Fruit fly (Drosophila melanogaster) whole organism, embryonic: ENCODE results near the gene Pvr.

Experiments
- Blimp-1 ChIP-seq: fragments of 200-800 bp; sonication (Bioruptor generic); optimal IDR thresholded peaks from 3 replicates; lab custom pipeline; 2018; ENCODE audit warnings: missing biosample characterization, missing genetic modification characterization, mild to moderate bottlenecking, moderate library complexity, missing genetic modification reagents
- CG11560 ChIP-seq: fragments of 200-800 bp; sonication (Bioruptor generic); IDR thresholded peaks from 3 replicates; pipeline ENCODE4 v1.3.6; 2022; ENCODE audit warnings: missing biosample characterization, missing genetic modification characterization
- CG13296 ChIP-seq: fragments of 200-800 bp; sonication (Bioruptor generic); optimal IDR thresholded peaks from 3 replicates; lab custom pipeline; 2018; ENCODE audit warnings: missing biosample characterization, mild to moderate bottlenecking, missing genetic modification characterization
- CG16815 ChIP-seq: fragments of 200-800 bp; sonication (Bioruptor generic); optimal IDR thresholded peaks from 3 replicates; lab custom pipeline; 2017; ENCODE audit warnings: missing biosample characterization, mild to moderate bottlenecking, missing genetic modification characterization
- CG17361 ChIP-seq: fragments of 200-800 bp; sonication (Bioruptor generic); IDR thresholded peaks from 3 replicates; pipeline ENCODE4 v1.3.6; 2022; ENCODE audit warnings: missing biosample characterization, missing genetic modification characterization
- CG17612 ChIP-seq: fragments of 200-800 bp; sonication (Bioruptor generic); IDR thresholded peaks from 2 replicates; pipeline ENCODE4 v1.3.6; 2022; ENCODE audit warnings: missing biosample characterization, missing genetic modification characterization
- CG2199 ChIP-seq: fragments of 200-800 bp; sonication (Bioruptor generic); IDR thresholded peaks from 3 replicates; pipeline ENCODE4 v1.3.6; 2022; ENCODE audit warnings: missing biosample characterization, missing genetic modification characterization
- CG2875 ChIP-seq: fragments of 200-800 bp; sonication (Bioruptor generic); optimal IDR thresholded peaks from 2 replicates; lab custom pipeline; 2017; ENCODE audit warnings: missing biosample characterization, mild to moderate bottlenecking, missing genetic modification characterization, missing genetic modification reagents
- CG32532 ChIP-seq: fragments of 200-800 bp; sonication (Bioruptor generic); IDR thresholded peaks from 2 replicates; pipeline ENCODE4 v1.3.6; 2022; ENCODE audit warnings: missing biosample characterization, missing genetic modification characterization
- CG3726 ChIP-seq: fragments of 200-800 bp; sonication (Bioruptor generic); IDR thresholded peaks from 3 replicates; pipeline ENCODE4, ENCODE4 v1.3.6; 2022; ENCODE audit warnings: missing biosample characterization, missing genetic modification characterization
- CG4282 ChIP-seq: fragments of 200-800 bp; sonication (Bioruptor generic); optimal IDR thresholded peaks from 2 replicates; lab custom pipeline; 2016; ENCODE audit warnings: missing biosample characterization, missing genetic modification characterization
- CG4360 ChIP-seq: fragments of 200-800 bp; sonication (Bioruptor generic); IDR thresholded peaks from 2 replicates; pipeline ENCODE4 v1.3.6; 2022; ENCODE audit warnings: missing biosample characterization, missing genetic modification characterization
- CG6689 ChIP-seq: fragments of 200-800 bp; sonication (Bioruptor generic); IDR thresholded peaks from 2 replicates; pipeline ENCODE4 v1.3.6; 2022; ENCODE audit warnings: missing biosample characterization, missing genetic modification characterization
- CG7271 ChIP-seq: fragments of 200-800 bp; sonication (Bioruptor generic); optimal IDR thresholded peaks from 2 replicates; lab custom pipeline; 2018; ENCODE audit warnings: missing biosample characterization, mild to moderate bottlenecking, missing genetic modification characterization, moderate library complexity
- Dp ChIP-seq: fragments of 200-800 bp; sonication (Bioruptor generic); optimal IDR thresholded peaks from 2 replicates; lab custom pipeline; 2018; ENCODE audit warnings: missing biosample characterization, mild to moderate bottlenecking, missing genetic modification characterization, moderate library complexity
- E2f2 ChIP-seq: fragments of 200-800 bp; sonication (Bioruptor generic); IDR thresholded peaks from 2 replicates; pipeline ENCODE4 v1.3.6; 2022; ENCODE audit warnings: missing biosample characterization, missing genetic modification characterization
- ERR ChIP-seq: fragments of 200-800 bp; sonication (Bioruptor generic); optimal IDR thresholded peaks from 2 replicates; lab custom pipeline; 2016; ENCODE audit warnings: missing biosample characterization, missing genetic modification characterization
- Gsc ChIP-seq: fragments of 200-800 bp; sonication (Bioruptor generic); IDR thresholded peaks from 2 replicates; pipeline ENCODE4 v1.3.6; 2022; ENCODE audit warnings: missing biosample characterization, missing genetic modification characterization
- Gug ChIP-seq: fragments of 200-800 bp; sonication (Bioruptor generic); IDR thresholded peaks from 4 replicates; pipeline ENCODE4 v1.3.6; 2022; ENCODE audit warnings: missing biosample characterization, missing genetic modification characterization
- HmgD ChIP-seq: fragments of 200-800 bp; sonication (Bioruptor generic); optimal IDR thresholded peaks from 3 replicates; lab custom pipeline; 2016; ENCODE audit warnings: missing biosample characterization, missing genetic modification characterization
- Jarid2 ChIP-seq: fragments of 200-800 bp; sonication (Bioruptor generic); optimal IDR thresholded peaks from 3 replicates; lab custom pipeline; 2017; ENCODE audit warnings: mild to moderate bottlenecking, missing biosample characterization, missing genetic modification reagents, missing genetic modification characterization
- Rx ChIP-seq: fragments of 200-800 bp; sonication (Bioruptor generic); IDR thresholded peaks from 2 replicates; pipeline ENCODE4 v1.3.6; 2022; ENCODE audit warnings: missing biosample characterization, missing genetic modification characterization
- Six4 ChIP-seq: fragments of 200-800 bp; sonication (Bioruptor generic); optimal IDR thresholded peaks from 2 replicates; lab custom pipeline; 2016; ENCODE audit warnings: missing biosample characterization, missing genetic modification characterization
- bcd ChIP-seq: fragments of 200-800 bp; sonication (Bioruptor generic); optimal IDR thresholded peaks from 2 replicates; lab custom pipeline; 2017; ENCODE audit warnings: missing biosample characterization, mild to moderate bottlenecking, missing genetic modification characterization
- chm ChIP-seq: fragments of 200-800 bp; sonication (Bioruptor generic); IDR thresholded peaks from 2 replicates; pipeline ENCODE4 v1.3.6; 2022; ENCODE audit warnings: missing biosample characterization, missing genetic modification characterization
- crol ChIP-seq: fragments of 200-800 bp; sonication (Bioruptor generic); IDR thresholded peaks from 2 replicates; pipeline ENCODE4 v1.3.6; 2022; ENCODE audit warnings: missing biosample characterization, missing genetic modification characterization
- dan ChIP-seq: fragments of 200-800 bp; sonication (Bioruptor generic); IDR thresholded peaks from 2 replicates; pipeline ENCODE4 v1.3.6; 2022; ENCODE audit warnings: missing biosample characterization, missing genetic modification characterization
- dmrt11E ChIP-seq: fragments of 200-800 bp; sonication (Bioruptor generic); optimal IDR thresholded peaks from 3 replicates; lab custom pipeline; 2018; ENCODE audit warnings: missing biosample characterization, mild to moderate bottlenecking, missing genetic modification characterization, moderate library complexity
- dmrt99B ChIP-seq: fragments of 200-800 bp; sonication (Bioruptor generic); optimal IDR thresholded peaks from 2 replicates; lab custom pipeline; 2018; ENCODE audit warnings: missing biosample characterization, mild to moderate bottlenecking, missing genetic modification characterization, moderate library complexity
- dpn ChIP-seq, 2 experiments: fragments of 200-800 bp; sonication (Bioruptor generic); optimal IDR thresholded peaks; 3 replicates each; lab custom pipeline; 2016; ENCODE audit warnings: missing biosample characterization in 2 of 2, missing genetic modification characterization in 2 of 2
- ems ChIP-seq: fragments of 200-800 bp; sonication (Bioruptor generic); optimal IDR thresholded peaks from 3 replicates; lab custom pipeline; 2016; ENCODE audit warnings: missing biosample characterization, missing genetic modification characterization
- esg ChIP-seq: fragments of 200-800 bp; sonication (Bioruptor generic); conservative IDR thresholded peaks from 2 replicates; pipeline ENCODE4 v1.3.6; 2022; ENCODE audit warnings: missing biosample characterization, missing genetic modification characterization
- eyg ChIP-seq: fragments of 200-800 bp; sonication (Bioruptor generic); optimal IDR thresholded peaks from 3 replicates; lab custom pipeline; 2016; ENCODE audit warnings: missing biosample characterization, missing genetic modification characterization
- fd64A ChIP-seq: fragments of 200-800 bp; sonication (Bioruptor generic); optimal IDR thresholded peaks from 3 replicates; lab custom pipeline; 2018; ENCODE audit warnings: missing biosample characterization, mild to moderate bottlenecking, missing genetic modification characterization
- fd96Cb ChIP-seq: fragments of 200-800 bp; sonication (Bioruptor generic); optimal IDR thresholded peaks from 2 replicates; lab custom pipeline; 2018; ENCODE audit warnings: missing biosample characterization, mild to moderate bottlenecking, missing genetic modification characterization, moderate library complexity
- fu2 ChIP-seq: fragments of 200-800 bp; sonication (Bioruptor generic); optimal IDR thresholded peaks from 2 replicates; lab custom pipeline; 2016; ENCODE audit warnings: missing biosample characterization, missing genetic modification characterization
- gcm ChIP-seq: fragments of 200-800 bp; sonication (Bioruptor generic); optimal IDR thresholded peaks from 2 replicates; lab custom pipeline; 2019; ENCODE audit warnings: missing biosample characterization, mild to moderate bottlenecking, missing genetic modification characterization, moderate library complexity
- hth ChIP-seq: fragments of >200 bp; optimal IDR thresholded peaks from 2 replicates; lab custom pipeline; 2017; ENCODE audit warnings: inconsistent platforms
- insv ChIP-seq, 2 experiments: fragments of 200-800 bp; sonication (Bioruptor generic); optimal IDR thresholded peaks; 3 replicates each; lab custom pipeline; 2016 to 2018; ENCODE audit warnings: missing biosample characterization in 2 of 2, missing genetic modification characterization in 2 of 2
- jing ChIP-seq: fragments of 200-800 bp; sonication (Bioruptor generic); optimal IDR thresholded peaks from 2 replicates; lab custom pipeline; 2018; ENCODE audit warnings: missing biosample characterization, mild to moderate bottlenecking, missing genetic modification characterization
- kah ChIP-seq: fragments of 200-800 bp; sonication (Bioruptor generic); optimal IDR thresholded peaks from 2 replicates; lab custom pipeline; 2018; ENCODE audit warnings: missing biosample characterization, mild to moderate bottlenecking, missing genetic modification characterization
- lbe ChIP-seq: fragments of 200-800 bp; sonication (Bioruptor generic); optimal IDR thresholded peaks from 2 replicates; lab custom pipeline; 2016; ENCODE audit warnings: missing biosample characterization, mild to moderate bottlenecking, missing genetic modification characterization
- nerfin-2 ChIP-seq: fragments of 200-800 bp; sonication (Bioruptor generic); IDR thresholded peaks from 2 replicates; pipeline ENCODE4 v1.3.6; 2022; ENCODE audit warnings: missing biosample characterization, missing genetic modification characterization; ENCODE audit not compliant: partially characterized antibody
- nmo ChIP-seq: fragments of 200-800 bp; sonication (Bioruptor generic); optimal IDR thresholded peaks from 2 replicates; lab custom pipeline; 2018; ENCODE audit warnings: missing biosample characterization, mild to moderate bottlenecking, missing genetic modification characterization, moderate library complexity
- nom ChIP-seq: fragments of 200-800 bp; sonication (Bioruptor generic); optimal IDR thresholded peaks from 2 replicates; lab custom pipeline; 2017; ENCODE audit warnings: missing biosample characterization, missing genetic modification characterization, mild to moderate bottlenecking, moderate library complexity, missing genetic modification reagents
- odd ChIP-seq: fragments of 200-800 bp; sonication (Bioruptor generic); optimal IDR thresholded peaks from 2 replicates; lab custom pipeline; 2017; ENCODE audit warnings: missing biosample characterization, mild to moderate bottlenecking, missing genetic modification characterization
- row ChIP-seq: fragments of 200-800 bp; sonication (Bioruptor generic); IDR thresholded peaks from 3 replicates; pipeline ENCODE4 v1.3.6; 2022; ENCODE audit warnings: missing biosample characterization, missing genetic modification characterization
- run ChIP-seq: fragments of 200-800 bp; sonication (Bioruptor generic); optimal IDR thresholded peaks from 3 replicates; lab custom pipeline; 2018; ENCODE audit warnings: missing biosample characterization, mild to moderate bottlenecking, missing genetic modification characterization
- slp2 ChIP-seq: fragments of 200-800 bp; sonication (Bioruptor generic); optimal IDR thresholded peaks from 2 replicates; lab custom pipeline; 2016; ENCODE audit warnings: missing biosample characterization, missing genetic modification characterization
- sug ChIP-seq: fragments of 200-800 bp; optimal IDR thresholded peaks from 2 replicates; lab custom pipeline; 2019; ENCODE audit warnings: missing biosample characterization, mild to moderate bottlenecking, missing genetic modification characterization, moderate library complexity

Pvr gene

DNA sequence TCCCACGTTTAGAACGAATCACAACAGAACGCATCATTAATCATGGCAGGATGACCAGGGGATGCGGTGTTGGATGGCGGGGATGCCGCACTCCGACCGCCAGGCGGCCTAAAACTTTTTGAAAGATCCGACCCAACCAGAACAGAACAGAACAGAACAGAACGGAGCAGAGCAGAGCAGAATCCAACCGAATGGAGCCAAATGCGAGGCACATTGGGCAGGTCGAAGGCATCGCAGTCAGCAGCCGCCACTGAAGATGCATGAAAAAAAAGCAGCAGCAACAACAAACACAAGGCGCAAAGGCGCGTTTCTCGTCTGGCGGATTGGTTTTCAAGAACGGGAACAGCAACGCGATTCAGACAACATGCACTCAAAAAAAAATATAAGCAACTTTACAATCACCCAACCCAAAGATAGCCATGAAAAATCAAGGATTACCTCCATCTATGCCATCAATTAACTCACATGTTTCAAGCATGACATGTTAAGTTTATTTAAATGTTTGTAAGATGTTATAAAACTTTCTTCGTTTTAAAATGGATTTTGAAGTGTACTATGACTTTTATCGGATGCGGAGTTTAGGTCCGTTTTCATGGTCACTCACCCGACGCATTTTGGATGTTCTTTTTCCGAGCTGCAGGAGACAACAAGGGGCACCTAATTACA lies 39.9 kb upstream of the Pvr start (continued):
- TF ChIP-seq fd64A (peak; percentile 45), insv (GFP tag; optimal IDR thresholded peaks at IDR 0.05; lab: Kevin White, UChicago) (no peak), CG7271 (tag; lab: Kevin White, UChicago) (peak; percentile 46), ems (GFP tag; lab: Kevin White, UChicago) (peak; percentile 30), chm (peak; percentile 71; the same call in 1 of the 2 replicates), E2f2 (no peak), Gug (peak; percentile 46; the same call in 1 of the 4 replicates), CG17612 (no peak), esg (peak; percentile 46; the same call in 1 of the 2 replicates), hth (lab: Kevin White, UChicago) (no peak), run (tag; lab: Kevin White, UChicago) (no peak), CG32532 (GFP tag; lab: Robert Waterston, UW) (peak; percentile 7; the same call in 1 of the 2 replicates), Six4 (peak; percentile 60), gcm (GFP tag; lab: Kevin White, UChicago) (peak; percentile 52), Blimp-1 (peak; percentile 78), eyg (no peak), fu2 (GFP tag; lab: Kevin White, UChicago) (no peak), CG4282 (no peak), CG2875 (GFP tag; lab: Kevin White, UChicago) (peak; percentile 58), dpn (GFP tag; optimal IDR thresholded peaks at IDR 0.05; lab: Kevin White, UChicago) (peak; percentile 40 to 62), Dp (GFP tag; lab: Kevin White, UChicago) (no peak), row (GFP tag; lab: Robert Waterston, UW) (peak; percentile 69), Gsc (GFP tag; lab: Robert Waterston, UW) (no peak), CG6689 (GFP tag; lab: Robert Waterston, UW) (peak; percentile 64), CG16815 (peak; percentile 76), dan (GFP tag; lab: Robert Waterston, UW) (peak; percentile 40; the same call in 1 of the 2 replicates), lbe (GFP tag; lab: Kevin White, UChicago) (peak; percentile 94), jing (GFP tag; lab: Kevin White, UChicago) (peak; percentile 58), CG3726 (no peak), nom (GFP tag; lab: Kevin White, UChicago) (peak; percentile 63), Jarid2 (GFP tag; lab: Kevin White, UChicago) (no peak), Rx (GFP tag; lab: Robert Waterston, UW) (peak; percentile 43), nmo (peak; percentile 84), CG2199 (GFP tag; lab: Robert Waterston, UW) (peak; percentile 81; the same call in 2 of the 3 replicates), CG11560 (tag; lab: Robert Waterston, UW) (no peak), ERR (GFP tag; lab: Kevin White, UChicago) (no peak), fd96Cb (peak; percentile 69), sug (no peak), kah (no peak), CG17361 (peak; percentile 79), odd (GFP tag; lab: Kevin White, UChicago) (peak; percentile 33), dmrt11E (tag; lab: Kevin White, UChicago) (peak; percentile 95), dmrt99B (peak; percentile 59), nerfin-2 (GFP tag; lab: Robert Waterston, UW) (no peak), bcd (peak; percentile 36), CG13296 (no peak), slp2 (GFP tag; lab: Kevin White, UChicago) (peak; percentile 35), HmgD (GFP tag; lab: Kevin White, UChicago) (no peak), CG4360 (GFP tag; lab: Robert Waterston, UW) (peak; percentile 86), crol (peak; percentile 32; the same call in 1 of the 2 replicates)
